Worm (Caenorhabditis elegans) whole organism, mixed stage, embryonic: ENCODE results near the gene M03F4.6.

ENCODE experiments used
- M03D4.4 ChIP-seq: sonication (generic microtip); optimal IDR thresholded peaks from 2 replicates; lab custom pipeline; 2017; ENCODE audit warnings: mild to moderate bottlenecking, missing genetic modification characterization, missing compliant biosample characterization
- blmp-1 ChIP-seq: fragments of 150-350 bp; optimal IDR thresholded peaks from 2 replicates; lab custom pipeline; 2014; ENCODE audit warnings: missing biosample characterization, missing genetic modification characterization
- cnd-1 ChIP-seq: fragments of 200-800 bp; sonication (Bioruptor generic); optimal IDR thresholded peaks from 2 replicates; lab custom pipeline; 2018; ENCODE audit warnings: mild to moderate bottlenecking, missing genetic modification characterization, missing compliant biosample characterization
- elt-3 ChIP-seq: fragments of 150-350 bp; optimal IDR thresholded peaks from 2 replicates; lab custom pipeline; 2014; ENCODE audit warnings: missing biosample characterization, missing genetic modification characterization
- ham-2 ChIP-seq: fragments of 200-800 bp; sonication (Bioruptor generic); optimal IDR thresholded peaks from 2 replicates; lab custom pipeline; 2018; ENCODE audit warnings: mild to moderate bottlenecking, missing genetic modification characterization, missing compliant biosample characterization
- lin-13 ChIP-seq: fragments of 150-350 bp; optimal IDR thresholded peaks from 2 replicates; lab custom pipeline; 2014; ENCODE audit warnings: missing biosample characterization, missing genetic modification characterization
- nhr-12 ChIP-seq: fragments of 150-350 bp; optimal IDR thresholded peaks from 2 replicates; lab custom pipeline; 2014; ENCODE audit warnings: missing biosample characterization, missing genetic modification characterization
- nhr-28 ChIP-seq: fragments of 150-350 bp; optimal IDR thresholded peaks from 2 replicates; lab custom pipeline; 2014; ENCODE audit warnings: missing biosample characterization, missing genetic modification characterization
- sem-2 ChIP-seq: fragments of 200-800 bp; sonication (Bioruptor generic); optimal IDR thresholded peaks from 2 replicates; lab custom pipeline; 2018; ENCODE audit warnings: mild to moderate bottlenecking, missing genetic modification characterization, missing compliant biosample characterization
- snpc-4 ChIP-seq: fragments of 150-350 bp; optimal IDR thresholded peaks from 2 replicates; lab custom pipeline; 2014; ENCODE audit warnings: missing biosample characterization, missing genetic modification characterization
- tbx-8 ChIP-seq: fragments of 200-800 bp; sonication (Bioruptor generic); optimal IDR thresholded peaks from 2 replicates; lab custom pipeline; 2018; ENCODE audit warnings: mild to moderate bottlenecking, missing genetic modification characterization, moderate library complexity, missing compliant biosample characterization
- unc-39 ChIP-seq: fragments of 150-350 bp; optimal IDR thresholded peaks from 2 replicates; lab custom pipeline; 2014; ENCODE audit warnings: missing biosample characterization, missing genetic modification characterization
- unc-62 ChIP-seq: fragments of 150-350 bp; optimal IDR thresholded peaks from 2 replicates; lab custom pipeline; 2014; ENCODE audit warnings: missing biosample characterization, missing genetic modification reagents, missing genetic modification characterization
- ztf-11 ChIP-seq: fragments of 150-350 bp; optimal IDR thresholded peaks from 2 replicates; lab custom pipeline; 2014; ENCODE audit warnings: missing biosample characterization, missing genetic modification characterization

ce11 chrX:4976530-4976929, 7.4 kb upstream of the M03F4.6 start, which contains the start of gene lfi-1:
- TF ChIP-seq snpc-4 (tag; lab: Kevin White, UChicago) (no peak), lin-13 (tag; lab: Kevin White, UChicago) (no peak), unc-39 (no peak), nhr-12 (tag; lab: Kevin White, UChicago) (no peak), sem-2 (GFP tag; lab: Kevin White, UChicago) (no peak), nhr-28 (tag; lab: Kevin White, UChicago) (no peak), elt-3 (tag; lab: Kevin White, UChicago) (no peak), ham-2 (no peak), unc-62 (GFP tag; lab: Kevin White, UChicago) (no peak), cnd-1 (tag; lab: Kevin White, UChicago) (no peak), ztf-11 (no peak), M03D4.4 (no peak), tbx-8 (no peak), blmp-1 (tag; lab: Kevin White, UChicago) (no peak)
